Fruit fly (Drosophila melanogaster) Kc167 (cell line): ENCODE results near the gene Polr2J.

Source experiments
- Sin3A ChIP-seq: fragments of >200 bp; optimal IDR thresholded peaks from 2 replicates; lab custom pipeline; 2018; ENCODE audit warnings: missing external identifiers
- psq ChIP-seq: fragments of >200 bp; optimal IDR thresholded peaks from 2 replicates; lab custom pipeline; 2017; ENCODE audit warnings: missing external identifiers
- ttk ChIP-seq: sonication (Bioruptor generic); optimal IDR thresholded peaks from 2 replicates; lab custom pipeline; 2017; ENCODE audit warnings: missing external identifiers

DNA sequence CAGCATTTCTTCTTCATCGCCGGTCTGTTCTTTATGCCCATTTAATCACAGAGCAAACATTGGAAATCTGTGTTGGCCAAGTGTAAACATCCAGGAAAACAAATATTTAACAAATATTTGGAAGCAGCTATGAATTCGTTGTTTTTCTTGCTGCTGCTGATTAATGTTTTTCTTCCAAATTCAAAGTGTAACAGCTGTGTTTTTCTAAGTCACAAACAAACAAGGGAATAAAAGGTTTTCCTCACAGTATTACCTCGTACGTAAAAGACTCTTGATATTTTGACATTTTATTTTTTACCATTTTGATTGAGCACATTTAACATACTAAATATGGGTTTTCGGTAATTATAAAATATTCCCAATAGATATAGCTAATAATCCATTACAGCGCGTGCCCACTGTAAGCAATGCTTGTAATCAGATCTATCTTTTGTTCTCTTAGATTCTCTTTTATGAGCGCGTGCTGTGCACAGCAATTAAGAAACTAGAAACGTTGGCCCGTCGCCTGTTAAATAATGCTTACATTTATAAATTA lies 31.4 kb downstream of the Polr2J start:
- TF ChIP-seq psq (lab: Kevin White, UChicago) (no peak), ttk (lab: Kevin White, UChicago) (no peak), Sin3A (lab: Kevin White, UChicago) (no peak)
